Fruit fly (Drosophila melanogaster): ENCODE data around the gene CG13693.

CG13693 gene

dm6 chr2L:223867-224598 lies 8.3 kb upstream of the CG13693 start:
- TF ChIP-seq insv (optimal IDR thresholded peaks at IDR 0.05), result no peak
- no peak for TF ChIP-seq h (optimal IDR thresholded peaks at IDR 0.05)
- TF ChIP-seq ttk (optimal IDR thresholded peaks at IDR 0.05), result no peak
- no peak for TF ChIP-seq Sin3A (optimal IDR thresholded peaks at IDR 0.05)
- TF ChIP-seq Myc (optimal IDR thresholded peaks at IDR 0.05), result no peak
- TF ChIP-seq psq (optimal IDR thresholded peaks at IDR 0.05), result no peak

DNA sequence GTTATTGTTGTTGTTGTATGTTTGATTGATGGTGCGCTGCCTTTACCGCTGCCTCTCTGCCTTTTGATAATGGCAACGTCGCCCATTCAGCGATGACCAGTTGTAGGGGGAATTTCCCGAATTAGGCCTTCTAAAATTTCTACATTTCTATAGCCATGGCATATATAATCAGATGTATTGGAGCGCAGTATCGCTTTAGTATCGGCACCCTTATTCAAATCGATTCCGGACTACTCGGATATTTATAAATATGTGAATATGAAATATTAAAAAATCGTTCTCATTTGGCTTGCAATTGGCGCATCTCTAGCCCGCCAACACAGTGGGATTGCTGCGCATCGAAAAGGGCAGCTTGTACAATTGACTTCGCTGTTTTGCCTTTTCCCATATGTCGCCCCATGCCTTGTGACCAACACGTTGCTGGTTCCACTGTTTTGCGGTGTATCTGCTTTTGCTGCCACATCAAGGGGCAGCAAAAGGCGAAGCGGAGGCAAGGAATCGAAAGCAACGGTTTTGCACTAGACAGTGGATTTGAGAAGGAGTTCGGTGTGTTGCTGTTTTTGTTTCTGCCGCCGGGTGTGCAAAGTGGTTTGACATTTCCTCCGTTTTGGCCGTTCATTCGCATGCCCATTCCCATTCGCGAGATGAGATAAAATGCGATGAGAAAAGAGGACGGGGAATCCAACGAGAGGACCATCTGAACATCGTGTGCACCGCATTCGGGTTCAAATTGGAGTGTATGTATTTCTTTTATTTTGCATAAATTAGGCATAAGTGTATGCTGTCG lies 7.5 kb upstream of the CG13693 start:
- TF ChIP-seq ttk (optimal IDR thresholded peaks at IDR 0.05) (no peak), Myc (optimal IDR thresholded peaks at IDR 0.05) (no peak), h (optimal IDR thresholded peaks at IDR 0.05) (no peak), Sin3A (optimal IDR thresholded peaks at IDR 0.05) (no peak), insv (optimal IDR thresholded peaks at IDR 0.05) (no peak), psq (optimal IDR thresholded peaks at IDR 0.05) (no peak)

DNA sequence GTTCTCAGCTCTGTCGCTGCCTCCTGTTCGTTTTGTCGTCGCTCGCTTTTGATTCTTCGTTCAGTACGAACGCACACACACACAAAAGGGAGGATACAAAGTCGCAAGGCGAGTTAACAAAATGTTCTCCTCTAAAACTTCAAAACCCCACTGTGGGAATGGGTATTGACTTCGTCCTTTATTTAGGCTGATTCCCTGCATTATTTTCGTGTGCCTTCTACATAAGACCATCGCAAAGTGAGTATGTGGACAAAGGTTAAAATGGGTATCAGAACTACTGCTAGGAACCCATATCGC lies 7.0 kb upstream of the CG13693 start:
- TF ChIP-seq ttk (optimal IDR thresholded peaks at IDR 0.05), result no peak
- TF ChIP-seq Sin3A (optimal IDR thresholded peaks at IDR 0.05), result no peak
- no peak for TF ChIP-seq psq (optimal IDR thresholded peaks at IDR 0.05)

- TF ChIP-seq ttk (optimal IDR thresholded peaks at IDR 0.05) (no peak), h (optimal IDR thresholded peaks at IDR 0.05) (no peak), Myc (optimal IDR thresholded peaks at IDR 0.05) (no peak), psq (optimal IDR thresholded peaks at IDR 0.05) (no peak), insv (optimal IDR thresholded peaks at IDR 0.05) (no peak), Sin3A (optimal IDR thresholded peaks at IDR 0.05) (no peak)
Measured at dm6 chr2L:228246-228645, 4.0 kb upstream of the CG13693 start.

dm6 chr2L:240176-240769 lies 8.0 kb downstream of the CG13693 start:
- TF ChIP-seq h (optimal IDR thresholded peaks at IDR 0.05), result no peak
- no peak for TF ChIP-seq insv (optimal IDR thresholded peaks at IDR 0.05)
- no peak for TF ChIP-seq psq (optimal IDR thresholded peaks at IDR 0.05)
- no peak for TF ChIP-seq ttk (optimal IDR thresholded peaks at IDR 0.05)
- no peak for TF ChIP-seq Sin3A (optimal IDR thresholded peaks at IDR 0.05)
- no peak for TF ChIP-seq Myc (optimal IDR thresholded peaks at IDR 0.05)

DNA sequence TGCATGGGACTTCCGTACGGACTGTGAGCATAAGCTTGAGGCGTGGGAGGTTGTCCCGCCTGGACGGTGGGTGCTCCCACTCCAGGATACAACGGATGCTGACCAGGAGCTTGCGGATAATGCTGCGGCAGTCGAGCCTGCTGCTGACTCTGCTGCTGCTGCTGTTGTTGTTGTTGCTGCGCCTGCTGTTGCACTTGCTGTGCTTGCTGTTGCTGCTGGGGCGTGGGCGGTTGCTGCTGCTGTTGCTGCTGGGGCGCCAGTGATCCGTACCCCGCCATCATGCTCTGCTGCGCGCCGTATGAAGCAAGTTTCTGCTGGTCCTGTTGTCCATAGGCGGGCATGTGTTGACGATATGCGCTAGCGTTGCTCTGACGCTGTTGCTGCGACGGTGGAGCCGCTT lies 9.1 kb downstream of the CG13693 start:
- TF ChIP-seq ttk (optimal IDR thresholded peaks at IDR 0.05) (no peak), Myc (optimal IDR thresholded peaks at IDR 0.05) (no peak), psq (optimal IDR thresholded peaks at IDR 0.05) (no peak), Sin3A (optimal IDR thresholded peaks at IDR 0.05) (no peak), insv (optimal IDR thresholded peaks at IDR 0.05) (no peak), h (optimal IDR thresholded peaks at IDR 0.05) (no peak)

DNA sequence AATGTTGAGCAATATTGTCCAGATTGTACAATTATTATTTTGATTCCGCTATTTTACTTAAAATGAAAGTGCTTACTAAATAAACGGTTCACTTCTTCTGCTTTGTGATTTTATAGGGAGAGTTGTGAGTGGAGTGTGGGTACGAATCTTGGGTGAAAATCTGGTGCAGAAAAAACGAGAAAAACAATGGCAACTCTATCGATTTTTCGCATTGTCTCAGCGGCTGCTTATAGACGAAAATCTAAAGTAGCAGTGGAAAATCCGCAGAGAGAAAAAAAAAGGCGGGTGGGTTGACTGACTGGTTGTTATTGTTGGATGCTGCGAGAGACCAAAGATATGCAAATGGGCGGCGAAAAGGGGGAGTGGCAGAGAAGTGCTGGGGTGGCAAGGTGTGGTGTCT lies 10.8 kb downstream of the CG13693 start:
- TF ChIP-seq h (optimal IDR thresholded peaks at IDR 0.05) (no peak), Sin3A (optimal IDR thresholded peaks at IDR 0.05) (no peak), ttk (optimal IDR thresholded peaks at IDR 0.05) (no peak)

- TF ChIP-seq Myc (optimal IDR thresholded peaks at IDR 0.05), result no peak
- TF ChIP-seq ttk (optimal IDR thresholded peaks at IDR 0.05), result no peak
- TF ChIP-seq Sin3A (optimal IDR thresholded peaks at IDR 0.05), result no peak
- TF ChIP-seq insv (optimal IDR thresholded peaks at IDR 0.05), result no peak
- TF ChIP-seq h (optimal IDR thresholded peaks at IDR 0.05), result no peak
- no peak for TF ChIP-seq psq (optimal IDR thresholded peaks at IDR 0.05)
Measured at dm6 chr2L:243819-244218, 11.5 kb downstream of the CG13693 start.

DNA sequence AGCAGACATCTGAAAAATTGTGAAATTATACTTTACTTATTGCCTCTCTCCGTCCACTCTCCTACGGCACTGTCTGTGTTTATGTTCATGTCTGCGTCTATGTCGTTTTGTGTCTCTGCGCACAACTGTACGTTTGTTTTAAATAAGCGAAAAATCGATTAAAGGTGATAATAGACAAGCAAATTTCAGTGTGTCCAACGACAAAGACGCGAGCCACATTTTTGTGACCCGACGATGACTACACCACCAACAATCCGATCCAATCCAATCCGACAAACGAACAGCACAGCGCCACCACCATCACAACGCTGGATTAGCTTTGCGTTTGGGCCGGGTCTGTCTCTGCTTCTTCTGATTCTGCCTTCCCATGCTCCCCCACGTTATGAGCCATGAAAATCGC lies 12.3 kb downstream of the CG13693 start:
- TF ChIP-seq Sin3A (optimal IDR thresholded peaks at IDR 0.05) (no peak), psq (optimal IDR thresholded peaks at IDR 0.05) (no peak), h (optimal IDR thresholded peaks at IDR 0.05) (no peak), insv (optimal IDR thresholded peaks at IDR 0.05) (no peak), ttk (optimal IDR thresholded peaks at IDR 0.05) (no peak), Myc (optimal IDR thresholded peaks at IDR 0.05) (no peak)

DNA sequence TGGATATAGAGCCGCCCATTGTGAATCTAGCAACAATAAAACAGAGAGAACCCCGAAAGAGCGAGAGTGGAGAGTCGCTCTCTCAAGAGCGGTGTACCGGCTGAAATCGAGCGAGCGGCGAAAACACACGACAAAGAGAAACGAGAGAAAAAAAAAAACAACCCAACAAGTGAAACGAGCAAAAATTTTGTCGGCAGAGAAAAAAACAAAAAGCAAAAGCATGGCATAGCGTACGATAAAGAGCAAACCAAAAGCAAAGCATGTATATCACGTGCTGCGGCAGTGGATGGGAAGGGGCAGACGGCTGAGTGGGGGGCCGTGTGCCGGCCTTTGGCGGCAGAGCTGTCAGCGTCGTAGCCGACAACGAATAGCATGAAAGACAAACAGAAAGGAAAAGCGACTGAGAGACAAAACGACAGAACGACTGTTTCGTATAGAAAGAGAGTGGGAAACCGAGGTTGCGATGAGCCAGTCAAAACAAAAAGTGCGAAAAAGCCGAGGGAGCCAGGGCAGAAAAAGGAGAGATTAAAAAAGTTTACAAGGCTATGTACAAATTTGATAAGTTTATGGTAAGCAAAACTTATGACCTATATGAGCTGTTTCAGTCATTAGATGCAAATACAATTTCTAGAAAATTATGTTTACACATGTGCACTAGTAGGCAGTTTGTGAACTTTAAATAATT lies 14.5 kb downstream of the CG13693 start:
- TF ChIP-seq psq (optimal IDR thresholded peaks at IDR 0.05) (peak; percentile 80), Sin3A (optimal IDR thresholded peaks at IDR 0.05) (no peak)

- no peak for TF ChIP-seq ttk (optimal IDR thresholded peaks at IDR 0.05)
- no peak for TF ChIP-seq Sin3A (optimal IDR thresholded peaks at IDR 0.05)
- no peak for TF ChIP-seq psq (optimal IDR thresholded peaks at IDR 0.05)
- no peak for TF ChIP-seq h (optimal IDR thresholded peaks at IDR 0.05)
- no peak for TF ChIP-seq Myc (optimal IDR thresholded peaks at IDR 0.05)
- TF ChIP-seq insv (optimal IDR thresholded peaks at IDR 0.05), result no peak
Measured at dm6 chr2L:247432-247831, 15.1 kb downstream of the CG13693 start.

- TF ChIP-seq Sin3A (optimal IDR thresholded peaks at IDR 0.05) (no peak), h (optimal IDR thresholded peaks at IDR 0.05) (no peak), Myc (optimal IDR thresholded peaks at IDR 0.05) (no peak), ttk (optimal IDR thresholded peaks at IDR 0.05) (no peak), psq (optimal IDR thresholded peaks at IDR 0.05) (no peak), insv (optimal IDR thresholded peaks at IDR 0.05) (no peak)
Measured at dm6 chr2L:247845-248473, 15.7 kb downstream of the CG13693 start.
